Worm (Caenorhabditis elegans) whole organism, L4 larva: ENCODE data around the gene nhr-205.

Experiments
- D1046.2 ChIP-seq: fragments of 200-800 bp; sonication (Bioruptor generic); IDR thresholded peaks from 2 replicates; pipeline ENCODE4 v1.3.6; 2022; ENCODE audit warnings: missing genetic modification characterization, missing compliant biosample characterization
- dmd-6 ChIP-seq: fragments of 200-800 bp; sonication (Bioruptor generic); IDR thresholded peaks from 2 replicates; pipeline ENCODE4 v1.3.6; 2022; ENCODE audit warnings: missing genetic modification reagents, missing genetic modification characterization, missing compliant biosample characterization
- nhr-11 ChIP-seq: fragments of 150-350 bp; optimal IDR thresholded peaks from 2 replicates; lab custom pipeline; 2014; ENCODE audit warnings: missing biosample characterization, missing genetic modification characterization
- snpc-4 ChIP-seq: fragments of 150-350 bp; optimal IDR thresholded peaks from 2 replicates; lab custom pipeline; 2014; ENCODE audit warnings: missing biosample characterization, missing genetic modification characterization
- unc-62 ChIP-seq, 3 experiments: fragments of 150-350 bp in 1 of 3; sonication (generic microtip); optimal IDR thresholded peaks in 2 of 3; peaks in 1 of 3; 1 replicate in 1 of 3; 2 replicates in 2 of 3; lab custom pipeline; 2014 to 2017; ENCODE audit warnings: missing biosample characterization in 3 of 3, missing genetic modification characterization in 3 of 3, missing genetic modification reagents in 3 of 3, missing genotype in 1 of 3

DNA sequence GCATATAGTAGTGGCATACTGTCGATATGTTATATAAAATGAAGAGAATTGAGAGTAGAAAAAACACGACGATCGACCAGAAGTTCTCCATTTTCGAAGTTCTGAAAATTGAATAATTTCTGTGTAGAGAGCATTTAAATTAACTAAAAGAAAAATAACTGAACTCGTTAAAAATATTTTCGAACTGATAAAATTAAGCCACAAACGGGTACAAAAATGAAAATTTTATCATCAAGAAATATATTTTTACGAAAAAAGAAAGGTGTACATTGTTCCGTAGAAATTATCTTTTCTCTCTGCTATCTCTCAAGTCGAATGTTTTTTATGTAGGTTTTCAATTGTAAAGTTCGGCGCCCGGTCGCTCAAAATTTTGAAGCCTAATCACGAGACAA is 50.6 kb downstream of the nhr-205 start, which contains the start of gene acl-2:
- TF ChIP-seq snpc-4 (tag; lab: Kevin White, UChicago), result no peak
- no peak for TF ChIP-seq D1046.2 (GFP tag; lab: Robert Waterston, UW)
- TF ChIP-seq unc-62 (GFP tag; optimal IDR thresholded peaks at IDR 0.05 in 1 of 2; lab: Kevin White, UChicago), result peak in 1 of 2 experiments; percentile 42
- TF ChIP-seq unc-62 (tag; optimal IDR thresholded peaks at IDR 0.05; lab: Kevin White, UChicago), result no peak
- no peak for TF ChIP-seq dmd-6
- TF ChIP-seq nhr-11 (tag; lab: Kevin White, UChicago), result no peak
